Worm (Caenorhabditis elegans) whole organism, L4 larva: ENCODE data around the gene col-116.

Experiments used
- F37D6.2 ChIP-seq: sonication (generic microtip); optimal IDR thresholded peaks from 2 replicates; lab custom pipeline; 2016; ENCODE audit warnings: mild to moderate bottlenecking, missing genetic modification characterization, missing compliant biosample characterization
- F44E2.7 ChIP-seq: fragments of 200-800 bp; sonication (Bioruptor generic); IDR thresholded peaks from 2 replicates; pipeline ENCODE4 v2.1.2; 2022; ENCODE audit warnings: missing genetic modification characterization, missing compliant biosample characterization
- F49E8.2 ChIP-seq: sonication (generic microtip); optimal IDR thresholded peaks from 2 replicates; lab custom pipeline; 2016; ENCODE audit warnings: missing compliant biosample characterization, mild to moderate bottlenecking, missing genetic modification characterization, borderline replicate concordance
- T20F7.1 ChIP-seq: fragments of 200-800 bp; sonication (Bioruptor generic); optimal IDR thresholded peaks from 2 replicates; lab custom pipeline; 2018; ENCODE audit warnings: mild to moderate bottlenecking, missing genetic modification characterization, missing compliant biosample characterization
- Y48G9A.11 ChIP-seq: fragments of 200-800 bp; sonication (Bioruptor generic); IDR thresholded peaks from 2 replicates; pipeline ENCODE4 v1.3.6; 2022; ENCODE audit warnings: missing genetic modification reagents, missing genetic modification characterization, missing compliant biosample characterization
- aha-1 ChIP-seq: fragments of 150-350 bp; peaks from one replicate; lab custom pipeline; 2014; ENCODE audit warnings: missing biosample characterization, missing genetic modification characterization
- ceh-20 ChIP-seq: fragments of 200-800 bp; sonication (Bioruptor generic); IDR thresholded peaks from 2 replicates; pipeline ENCODE4 v1.3.6; 2022; ENCODE audit warnings: missing genetic modification reagents, missing genetic modification characterization, missing compliant biosample characterization
- ceh-44 ChIP-seq: fragments of 200-800 bp; sonication (Bioruptor generic); IDR thresholded peaks from 2 replicates; pipeline ENCODE4 v1.3.6; 2022; ENCODE audit warnings: missing genetic modification reagents, missing genetic modification characterization, missing compliant biosample characterization
- ces-1 ChIP-seq: fragments of 150-350 bp; sonication (generic microtip); optimal IDR thresholded peaks from 4 replicates; lab custom pipeline; 2014; ENCODE audit warnings: missing biosample characterization, missing genetic modification reagents, missing genetic modification characterization
- daf-16 ChIP-seq, 3 experiments: sonication (generic microtip); optimal IDR thresholded peaks; 2 replicates each; lab custom pipeline; 2016 to 2017; ENCODE audit warnings: missing genetic modification characterization in 3 of 3, missing genetic modification reagents in 3 of 3, mild to moderate bottlenecking in 2 of 3, missing compliant biosample characterization in 2 of 3, missing biosample characterization in 1 of 3, moderate library complexity in 1 of 3
- dmd-6 ChIP-seq: fragments of 200-800 bp; sonication (Bioruptor generic); IDR thresholded peaks from 2 replicates; pipeline ENCODE4 v1.3.6; 2022; ENCODE audit warnings: missing genetic modification reagents, missing genetic modification characterization, missing compliant biosample characterization
- dmd-9 ChIP-seq: fragments of 200-800 bp; sonication (Bioruptor generic); IDR thresholded peaks from 2 replicates; pipeline ENCODE4 v1.3.6; 2022; ENCODE audit warnings: missing genetic modification reagents, missing genetic modification characterization, missing compliant biosample characterization
- dve-1 ChIP-seq: sonication (generic microtip); optimal IDR thresholded peaks from 2 replicates; lab custom pipeline; 2017; ENCODE audit warnings: antibody characterized with exemption, mild to moderate bottlenecking, missing genetic modification characterization, missing compliant biosample characterization; ENCODE audit not compliant: insufficient read depth
- egl-43 ChIP-seq: fragments of 200-800 bp; sonication (Bioruptor generic); IDR thresholded peaks from 2 replicates; pipeline ENCODE4 v1.3.6; 2022; ENCODE audit warnings: missing genetic modification reagents, missing genetic modification characterization, missing compliant biosample characterization
- fkh-10 ChIP-seq: fragments of 150-350 bp; optimal IDR thresholded peaks from 2 replicates; lab custom pipeline; 2014; ENCODE audit warnings: missing biosample characterization, missing genetic modification reagents, missing genetic modification characterization
- lin-1 ChIP-seq: fragments of 200-800 bp; sonication (Bioruptor generic); IDR thresholded peaks from 2 replicates; pipeline ENCODE4 v1.3.6; 2022; ENCODE audit warnings: missing genetic modification reagents, missing genetic modification characterization, missing compliant biosample characterization
- lin-29 ChIP-seq: fragments of 200-800 bp; sonication (Bioruptor generic); IDR thresholded peaks from 2 replicates; pipeline ENCODE4 v1.3.6; 2022; ENCODE audit warnings: missing genetic modification reagents, missing genetic modification characterization, missing compliant biosample characterization
- mxl-2 ChIP-seq: fragments of 200-800 bp; sonication (Bioruptor generic); conservative IDR thresholded peaks from 2 replicates; pipeline ENCODE4 v1.3.6; 2022; ENCODE audit warnings: missing genetic modification reagents, missing genetic modification characterization, missing compliant biosample characterization
- mxl-3 ChIP-seq: fragments of 200-800 bp; sonication (Bioruptor generic); optimal IDR thresholded peaks from 2 replicates; lab custom pipeline; 2018; ENCODE audit warnings: mild to moderate bottlenecking, missing genetic modification characterization, missing compliant biosample characterization
- nhr-10 ChIP-seq: fragments of 150-350 bp; optimal IDR thresholded peaks from 2 replicates; lab custom pipeline; 2014; ENCODE audit warnings: missing biosample characterization, missing genetic modification characterization
- nhr-102 ChIP-seq: sonication (generic microtip); optimal IDR thresholded peaks from 2 replicates; lab custom pipeline; 2016; ENCODE audit warnings: mild to moderate bottlenecking, missing genetic modification characterization, moderate library complexity, missing compliant biosample characterization
- nhr-111 ChIP-seq: fragments of 200-800 bp; sonication (Bioruptor generic); optimal IDR thresholded peaks from 2 replicates; lab custom pipeline; 2018; ENCODE audit warnings: mild to moderate bottlenecking, missing genetic modification characterization, missing compliant biosample characterization
- nhr-237 ChIP-seq: sonication (generic microtip); optimal IDR thresholded peaks from 2 replicates; lab custom pipeline; 2017; ENCODE audit warnings: missing biosample characterization, missing genetic modification characterization
- nhr-28 ChIP-seq: fragments of 150-350 bp; optimal IDR thresholded peaks from 2 replicates; lab custom pipeline; 2014; ENCODE audit warnings: missing biosample characterization, missing genetic modification characterization
- nhr-42 ChIP-seq: fragments of 200-800 bp; sonication (Bioruptor generic); IDR thresholded peaks from 2 replicates; pipeline ENCODE4 v1.3.6; 2022; ENCODE audit warnings: missing genetic modification characterization, missing compliant biosample characterization
- nhr-48 ChIP-seq: sonication (generic microtip); optimal IDR thresholded peaks from 2 replicates; lab custom pipeline; 2016; ENCODE audit warnings: mild to moderate bottlenecking, missing genetic modification characterization, missing compliant biosample characterization
- nhr-77 ChIP-seq: fragments of 150-350 bp; optimal IDR thresholded peaks from 2 replicates; lab custom pipeline; 2014; ENCODE audit warnings: missing biosample characterization, missing genetic modification characterization
- php-3 ChIP-seq: fragments of 200-800 bp; sonication (Bioruptor generic); IDR thresholded peaks from 2 replicates; pipeline ENCODE4 v1.3.6; 2022; ENCODE audit warnings: missing genetic modification reagents, missing genetic modification characterization, missing compliant biosample characterization
- pqm-1 ChIP-seq: sonication (generic microtip); optimal IDR thresholded peaks from 2 replicates; lab custom pipeline; 2017; ENCODE audit warnings: missing biosample characterization, missing genetic modification characterization
- rbr-2 ChIP-seq: sonication (generic microtip); optimal IDR thresholded peaks from 2 replicates; lab custom pipeline; 2016; ENCODE audit warnings: missing genotype, missing genetic modification characterization, missing compliant biosample characterization
- spr-1 ChIP-seq: sonication (generic microtip); optimal IDR thresholded peaks from 2 replicates; lab custom pipeline; 2016; ENCODE audit warnings: mild to moderate bottlenecking, missing genetic modification characterization, missing compliant biosample characterization
- tra-1 ChIP-seq: fragments of 200-800 bp; sonication (Bioruptor generic); IDR thresholded peaks from 2 replicates; pipeline ENCODE4 v1.3.6; 2022; ENCODE audit warnings: missing genetic modification reagents, missing genetic modification characterization, missing compliant biosample characterization
- unc-130 ChIP-seq: sonication (generic microtip); optimal IDR thresholded peaks from 2 replicates; lab custom pipeline; 2016; ENCODE audit warnings: missing genetic modification reagents, missing genetic modification characterization, missing compliant biosample characterization
- unc-39 ChIP-seq: sonication (generic microtip); optimal IDR thresholded peaks from 2 replicates; lab custom pipeline; 2017; ENCODE audit warnings: missing biosample characterization, missing genetic modification characterization
- unc-62 ChIP-seq, 3 experiments: fragments of 150-350 bp in 1 of 3; sonication (generic microtip); optimal IDR thresholded peaks in 2 of 3; peaks in 1 of 3; 1 replicate in 1 of 3; 2 replicates in 2 of 3; lab custom pipeline; 2014 to 2017; ENCODE audit warnings: missing biosample characterization in 3 of 3, missing genetic modification characterization in 3 of 3, missing genetic modification reagents in 3 of 3, missing genotype in 1 of 3
- zip-11 ChIP-seq: fragments of 200-800 bp; sonication (Bioruptor generic); IDR thresholded peaks from 2 replicates; pipeline ENCODE4 v1.3.6; 2022; ENCODE audit warnings: missing genetic modification characterization, missing compliant biosample characterization
- ztf-7 ChIP-seq: fragments of 150-350 bp; optimal IDR thresholded peaks from 2 replicates; lab custom pipeline; 2014; ENCODE audit warnings: missing biosample characterization, missing genetic modification characterization

Gene col-116

DNA sequence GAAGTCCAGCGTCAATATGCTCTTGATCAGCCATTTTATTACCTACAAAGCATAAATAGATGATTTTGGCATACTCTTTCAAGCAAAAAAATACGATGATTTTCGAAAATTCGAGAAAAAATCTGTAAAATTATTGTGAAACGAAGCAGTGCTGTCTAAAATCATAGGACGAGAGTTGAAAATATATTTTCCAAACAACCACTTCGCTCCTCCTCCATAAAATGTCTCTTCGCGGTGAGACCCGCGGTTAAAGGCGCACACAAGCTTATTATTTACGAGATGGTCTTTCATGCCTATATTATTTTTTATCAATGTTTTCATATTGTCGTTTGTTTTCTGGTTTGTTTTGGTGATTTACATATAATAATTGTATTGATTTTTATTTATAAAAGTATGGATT is 23.6 kb downstream of the col-116 start, which contains the start of gene nap-1 (continued):
- peak; percentile 8 for TF ChIP-seq ztf-7
- TF ChIP-seq dmd-9 (GFP tag; lab: Robert Waterston, UW) = no peak
- no peak for TF ChIP-seq lin-1
- TF ChIP-seq ceh-20 (GFP tag; lab: Robert Waterston, UW) = no peak
- TF ChIP-seq fkh-10 (GFP tag; lab: Kevin White, UChicago) = peak; percentile 18
- peak; percentile 73 for TF ChIP-seq T20F7.1 (GFP tag; lab: Kevin White, UChicago)
- no peak for TF ChIP-seq lin-29
- peak; percentile 57 for TF ChIP-seq rbr-2 (tag; lab: Kevin White, UChicago)
- TF ChIP-seq ces-1 (GFP tag; lab: Kevin White, UChicago) = no peak
- no peak for TF ChIP-seq Y48G9A.11
- TF ChIP-seq nhr-77 (tag; lab: Kevin White, UChicago) = peak; percentile 83
- TF ChIP-seq nhr-237 (tag; lab: Kevin White, UChicago) = no peak
- no peak for TF ChIP-seq ceh-44
- peak; percentile 20 for TF ChIP-seq pqm-1

DNA sequence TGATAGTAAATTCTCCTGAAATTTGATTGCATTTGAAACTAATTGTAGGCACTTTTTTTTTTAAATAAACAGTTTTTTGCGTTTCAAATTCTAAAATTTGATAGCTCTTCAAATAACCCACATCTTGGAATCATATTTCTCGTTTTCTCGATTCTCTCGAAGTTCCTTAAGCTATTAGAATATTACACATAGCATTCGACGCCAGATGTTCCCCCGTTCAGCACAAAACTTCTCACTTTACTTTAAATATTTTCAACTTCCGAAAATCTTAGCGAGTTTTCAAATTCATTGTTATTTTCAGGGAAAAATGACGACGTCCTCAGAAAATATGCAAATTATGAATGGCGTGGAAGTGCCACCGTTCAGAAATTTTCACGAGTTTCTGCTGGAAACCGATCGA is 24.0 kb downstream of the col-116 start, which contains the start of gene praf-3:
Gene praf-3 (plus strand): TSS at position 301 of the 400 bp plus-strand sequence.
- TF ChIP-seq unc-130 (GFP tag; lab: Kevin White, UChicago) (no peak), mxl-2 (no peak), nhr-111 (GFP tag; lab: Kevin White, UChicago) (no peak), egl-43 (GFP tag; lab: Robert Waterston, UW) (no peak), nhr-42 (no peak), ceh-44 (no peak), F44E2.7 (no peak), nhr-10 (no peak), ces-1 (GFP tag; lab: Kevin White, UChicago) (no peak), unc-39 (tag; lab: Kevin White, UChicago) (no peak)

DNA sequence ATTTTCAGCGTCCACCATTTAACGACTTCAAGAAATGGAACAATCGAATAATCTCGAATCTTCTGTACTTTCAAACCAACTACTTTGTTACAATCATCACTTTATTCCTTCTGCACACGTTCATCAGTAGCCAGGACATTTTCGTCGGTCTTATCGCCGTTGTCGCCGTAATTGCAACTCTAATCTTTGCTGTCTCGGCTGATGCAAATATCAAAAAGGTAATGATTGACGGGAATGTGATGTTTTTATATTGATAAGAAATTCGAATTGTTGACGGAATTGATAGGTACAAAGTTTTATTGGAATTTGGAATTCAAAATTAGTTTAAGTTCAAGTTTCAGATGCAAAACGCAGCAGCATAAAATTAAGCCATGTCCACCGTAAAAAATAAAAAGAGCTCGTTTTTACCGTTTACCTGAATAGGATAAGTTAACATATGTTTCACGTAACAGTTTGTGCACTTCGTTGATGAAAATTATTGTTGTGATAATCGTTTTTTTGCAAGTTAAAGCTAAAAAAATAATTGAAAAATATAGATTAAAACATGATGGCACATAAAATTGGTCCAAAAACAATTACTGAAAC is 24.7 kb downstream of the col-116 start:
- TF ChIP-seq php-3 (GFP tag; lab: Robert Waterston, UW) (peak; percentile 89), nhr-28 (tag; lab: Kevin White, UChicago) (peak; percentile 73), spr-1 (tag; lab: Kevin White, UChicago) (no peak), daf-16 (GFP tag; optimal IDR thresholded peaks at IDR 0.05; lab: Kevin White, UChicago) (peak in 1 of 2 experiments; percentile 47), daf-16 (tag; optimal IDR thresholded peaks at IDR 0.05; lab: Kevin White, UChicago) (peak; percentile 81), unc-62 (GFP tag; optimal IDR thresholded peaks at IDR 0.05 in 1 of 2; lab: Kevin White, UChicago) (peak; percentile 47 to 93), unc-62 (tag; optimal IDR thresholded peaks at IDR 0.05; lab: Kevin White, UChicago) (no peak), aha-1 (tag; lab: Kevin White, UChicago) (peak; percentile 9), pqm-1 (peak; percentile 92), F49E8.2 (tag; lab: Kevin White, UChicago) (no peak), F37D6.2 (tag; lab: Kevin White, UChicago) (no peak), T20F7.1 (GFP tag; lab: Kevin White, UChicago) (peak; percentile 33), mxl-3 (GFP tag; lab: Kevin White, UChicago) (peak; percentile 21), nhr-77 (tag; lab: Kevin White, UChicago) (peak; percentile 41), nhr-48 (tag; lab: Kevin White, UChicago) (peak; percentile 21), tra-1 (GFP tag; lab: Robert Waterston, UW) (peak; percentile 79; the same call in 1 of the 2 replicates), zip-11 (GFP tag; lab: Robert Waterston, UW) (no peak), fkh-10 (GFP tag; lab: Kevin White, UChicago) (no peak), nhr-102 (tag; lab: Kevin White, UChicago) (peak; percentile 11), dve-1 (peak; percentile 77), ceh-44 (no peak), dmd-6 (GFP tag; lab: Robert Waterston, UW) (peak; percentile 94)
